Worm (Caenorhabditis elegans): ENCODE results near the gene C25F9.11.

The C25F9.11 gene

ce11 chrV:19433806-19434437 lies 1.1 kb upstream of the C25F9.11 start, which contains the start of gene C25F9.16:
Gene C25F9.16, plus strand, starts transcription at chrV:19434387.
- TF ChIP-seq F57A8.1 (GFP tag; optimal IDR thresholded peaks at IDR 0.05) (no peak), cebp-1 (GFP tag; IDR thresholded peaks at IDR 0.05) (peak; percentile 61; the same call in 1 of the 2 replicates), cebp-1 (tag; optimal IDR thresholded peaks at IDR 0.05) (peak; percentile 72)

DNA sequence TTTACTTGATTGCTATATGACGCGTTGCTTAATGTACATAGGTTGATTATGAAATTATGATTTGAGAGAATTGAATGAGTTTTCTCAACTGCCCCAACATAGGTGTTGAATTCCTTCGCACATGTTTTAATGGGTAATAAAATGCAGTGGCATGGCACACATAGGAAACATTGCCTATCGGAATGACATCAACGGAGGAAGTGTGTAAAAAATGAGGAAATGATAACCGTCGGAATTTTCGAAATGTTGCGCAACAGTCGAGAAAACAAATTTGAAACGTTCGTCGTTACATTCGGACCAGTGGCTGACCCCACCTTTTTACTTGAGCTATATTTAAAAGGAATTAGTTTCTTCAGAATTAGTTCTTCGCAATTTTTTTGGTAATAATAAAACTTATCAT lies 842 bp downstream of the C25F9.11 start:
- TF ChIP-seq nfyb-1 (GFP tag; IDR thresholded peaks at IDR 0.05) (no peak), cebp-1 (GFP tag; IDR thresholded peaks at IDR 0.05) (peak; percentile 53; the same call in 1 of the 2 replicates), cebp-1 (tag; optimal IDR thresholded peaks at IDR 0.05) (peak; percentile 57)

ce11 chrV:19431036-19431435 lies 1.8 kb downstream of the C25F9.11 start, which contains the start of gene srw-85:
Gene srw-85, minus strand, starts transcription at chrV:19431136.
- no peak for TF ChIP-seq ceh-79 (tag; optimal IDR thresholded peaks at IDR 0.05)
- no peak for TF ChIP-seq rpc-1 (optimal IDR thresholded peaks at IDR 0.05)
- TF ChIP-seq rpc-1 (tag; optimal IDR thresholded peaks at IDR 0.05): peak; percentile 16

ce11 chrV:19430351-19430913 lies 2.4 kb downstream of the C25F9.11 start:
- TF ChIP-seq chd-7 (tag; optimal IDR thresholded peaks at IDR 0.05) (peak; percentile 49), hlh-12 (tag; optimal IDR thresholded peaks at IDR 0.05) (no peak), gei-17 (GFP tag; optimal IDR thresholded peaks at IDR 0.05) (no peak), unc-62 (GFP tag; optimal IDR thresholded peaks at IDR 0.05) (no peak), ZK185.1 (tag; optimal IDR thresholded peaks at IDR 0.05; ENCODE audit: poor library complexity, severe bottlenecking) (no peak), lin-54 (GFP tag; optimal IDR thresholded peaks at IDR 0.05) (no peak), pbrm-1 (GFP tag; IDR thresholded peaks at IDR 0.05) (no peak), sptf-2 (GFP tag; optimal IDR thresholded peaks at IDR 0.05) (peak; percentile 23), C17E4.6 (GFP tag; IDR thresholded peaks at IDR 0.05) (0 out of 2 replicates have a peak, but pooled peaks have one; percentile 10), dox-1 (GFP tag; IDR thresholded peaks at IDR 0.05) (0 out of 2 replicates have a peak, but pooled peaks have one; percentile 39), sea-2 (GFP tag; IDR thresholded peaks at IDR 0.05) (peak; percentile 67; the same call in 1 of the 2 replicates), ama-1 (optimal IDR thresholded peaks at IDR 0.05) (no peak), ama-1 (GFP tag; optimal IDR thresholded peaks at IDR 0.05) (no peak), ztf-3 (GFP tag; optimal IDR thresholded peaks at IDR 0.05) (peak; percentile 3), attf-6 (GFP tag; IDR thresholded peaks at IDR 0.05) (no peak), zim-3 (tag; optimal IDR thresholded peaks at IDR 0.05) (peak; percentile 52), B0261.1 (tag; optimal IDR thresholded peaks at IDR 0.05) (no peak), lin-26 (GFP tag; IDR thresholded peaks at IDR 0.05) (0 out of 2 replicates have a peak, but pooled peaks have one; percentile 44), aptf-3 (GFP tag; IDR thresholded peaks at IDR 0.05) (0 out of 2 replicates have a peak, but pooled peaks have one; percentile 21), bed-2 (GFP tag; IDR thresholded peaks at IDR 0.05) (0 out of 2 replicates have a peak, but pooled peaks have one; percentile 10), hmg-1.2 (GFP tag; IDR thresholded peaks at IDR 0.05) (peak; percentile 28; the same call in 1 of the 2 replicates), repo-1 (tag; optimal IDR thresholded peaks at IDR 0.05) (no peak), madf-3 (GFP tag; IDR thresholded peaks at IDR 0.05) (0 out of 2 replicates have a peak, but pooled peaks have one; percentile 35), attf-3 (GFP tag; conservative IDR thresholded peaks at IDR 0.05) (peak; percentile 34; the same call in 1 of the 2 replicates), ekl-4 (GFP tag; IDR thresholded peaks at IDR 0.05) (peak; percentile 46), lag-1 (GFP tag; IDR thresholded peaks at IDR 0.05) (no peak), athp-1 (tag; optimal IDR thresholded peaks at IDR 0.05) (peak; percentile 67), fkh-3 (tag; optimal IDR thresholded peaks at IDR 0.05) (peak; percentile 24), F52B5.7 (tag; optimal IDR thresholded peaks at IDR 0.05) (peak; percentile 63)
